Worm (Caenorhabditis elegans) whole organism, L4/young adult: ENCODE data around the gene C17H11.4.

Source experiments
- W03F9.2 ChIP-seq: fragments of 150-350 bp; optimal IDR thresholded peaks from 2 replicates; lab custom pipeline; 2014; ENCODE audit warnings: missing biosample characterization, missing genetic modification characterization
- him-1 ChIP-seq: sonication (generic microtip); optimal IDR thresholded peaks from 2 replicates; lab custom pipeline; 2016; ENCODE audit warnings: missing genotype, missing genetic modification reagents, missing genetic modification characterization, missing compliant biosample characterization

DNA sequence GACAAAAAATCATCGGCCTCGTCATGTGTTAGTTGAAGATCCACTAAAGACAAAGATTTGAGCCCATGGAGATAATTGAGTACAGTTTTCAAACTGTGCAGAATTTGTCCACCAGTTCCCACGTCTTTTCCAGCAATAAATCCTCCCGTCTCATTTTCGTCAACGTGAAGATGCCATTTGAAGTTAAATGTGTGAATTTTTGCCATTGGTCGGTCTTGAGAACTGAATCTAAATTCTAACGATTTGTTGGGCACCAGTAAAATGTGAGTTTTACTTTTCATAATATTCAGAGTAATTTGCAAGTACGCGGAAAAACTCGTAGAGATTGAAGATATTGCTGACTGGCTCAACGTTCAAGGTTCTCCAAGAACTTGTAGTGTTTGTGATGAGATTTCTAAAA lies 49.1 kb upstream of the C17H11.4 start:
- TF ChIP-seq him-1 (tag; lab: Kevin White, UChicago): no peak
- TF ChIP-seq W03F9.2 (tag; lab: Kevin White, UChicago): no peak
